Worm (Caenorhabditis elegans) whole organism, dauer: ENCODE measurements around the gene col-72.
"Not testable (repeated sequence)": the region's sequence is repeated elsewhere in the genome, so short reads cannot be mapped to it uniquely, and the experiment has no call there.

ENCODE experiments used
- unc-62 ChIP-seq: sonication (generic microtip); optimal IDR thresholded peaks from 2 replicates; lab custom pipeline; 2017; ENCODE audit warnings: missing biosample characterization, missing genetic modification reagents, missing genetic modification characterization

Gene col-72

ce11 chrII:3527460-3527859, 3.5 kb upstream of the col-72 start:
- TF ChIP-seq unc-62 (GFP tag; lab: Kevin White, UChicago) = no peak

- TF ChIP-seq unc-62 (GFP tag; lab: Kevin White, UChicago) = no peak
Observed at ce11 chrII:3520988-3521850, 2.8 kb downstream of the col-72 start, which contains the start of gene W09G10.9. TSS of gene W09G10.9 (plus strand) at chrII:3521800.

- TF ChIP-seq unc-62 (GFP tag; lab: Kevin White, UChicago) = no peak
Observed at ce11 chrII:3518961-3519544, 4.9 kb downstream of the col-72 start, which contains the start of gene clec-126. TSS of gene clec-126 (plus strand) at chrII:3519494.

ce11 chrII:3516175-3516574, 7.8 kb downstream of the col-72 start:
- no peak for TF ChIP-seq unc-62 (GFP tag; lab: Kevin White, UChicago)

ce11 chrII:3515384-3516053, 8.5 kb downstream of the col-72 start, which contains the start of the genes Y49F6B.14 and clec-125:
TSS of gene Y49F6B.14 (minus strand) at chrII:3515484.
TSS of gene clec-125 (plus strand) at chrII:3516003.
- TF ChIP-seq unc-62 (GFP tag; lab: Kevin White, UChicago) = no peak

ce11 chrII:3514631-3515030, 9.4 kb downstream of the col-72 start, which contains the start of gene srz-5:
TSS of gene srz-5 (minus strand) at chrII:3514731.
- TF ChIP-seq unc-62 (GFP tag; lab: Kevin White, UChicago) = no peak

ce11 chrII:3512240-3512639, 11.8 kb downstream of the col-72 start, which contains the start of gene Y49F6B.19:
TSS of gene Y49F6B.19 (minus strand) at chrII:3512340.
- TF ChIP-seq unc-62 (GFP tag; lab: Kevin White, UChicago) = no peak

ce11 chrII:3504717-3505116, 19.3 kb downstream of the col-72 start, which contains the start of gene cyh-1:
TSS of gene cyh-1 (plus strand) at chrII:3505017.
- TF ChIP-seq unc-62 (GFP tag; lab: Kevin White, UChicago) = no peak

ce11 chrII:3502520-3503323, 21.3 kb downstream of the col-72 start, which contains the start of the genes col-71 and Y49F6B.2:
TSS of gene col-71 (minus strand) at chrII:3502570.
TSS of gene Y49F6B.2 (plus strand) at chrII:3502968.
- no peak for TF ChIP-seq unc-62 (GFP tag; lab: Kevin White, UChicago)

- TF ChIP-seq unc-62 (GFP tag; lab: Kevin White, UChicago) = no peak
Observed at ce11 chrII:3502011-3502410, 22.0 kb downstream of the col-72 start.

ce11 chrII:3500373-3500772, 23.6 kb downstream of the col-72 start:
- TF ChIP-seq unc-62 (GFP tag; lab: Kevin White, UChicago) = no peak

- TF ChIP-seq unc-62 (GFP tag; lab: Kevin White, UChicago) = no peak
Observed at ce11 chrII:3499386-3499785, 24.6 kb downstream of the col-72 start, which contains the start of gene Y49F6B.9. TSS of gene Y49F6B.9 (minus strand) at chrII:3499387.

- not testable (repeated sequence) for TF ChIP-seq unc-62 (GFP tag; lab: Kevin White, UChicago)
Observed at ce11 chrII:3490797-3491196, 33.2 kb downstream of the col-72 start, which contains the start of gene fbxb-112. TSS of gene fbxb-112 (plus strand) at chrII:3491097.

- no peak for TF ChIP-seq unc-62 (GFP tag; lab: Kevin White, UChicago)
Observed at ce11 chrII:3482231-3482630, 41.8 kb downstream of the col-72 start, which contains the start of gene smu-2. TSS of gene smu-2 (plus strand) at chrII:3482408.
